Fruit fly (Drosophila melanogaster): Measurements from ENCODE around the gene CG3285.

Gene CG3285

dm6 chr2L:3375611-3376010 is 44.9 kb downstream of the CG3285 start, which contains the start of gene CG15412:
CG15412 (minus strand) TSS chr2L:3375711.
- no peak for TF ChIP-seq amos (GFP tag; IDR thresholded peaks at IDR 0.05; ENCODE audit: partially characterized antibody)
- no peak for TF ChIP-seq CG10147 (GFP tag; optimal IDR thresholded peaks at IDR 0.05)
- no peak for TF ChIP-seq hb (GFP tag; IDR thresholded peaks at IDR 0.05; ENCODE audit: partially characterized antibody)
- TF ChIP-seq HHEX (GFP tag; optimal IDR thresholded peaks at IDR 0.05): no peak
- no peak for TF ChIP-seq Hsf (GFP tag; optimal IDR thresholded peaks at IDR 0.05)
- TF ChIP-seq ci (GFP tag; IDR thresholded peaks at IDR 0.05): no peak
- no peak for TF ChIP-seq Nf-YC (tag; optimal IDR thresholded peaks at IDR 0.05)
- no peak for TF ChIP-seq CG10979 (tag; optimal IDR thresholded peaks at IDR 0.05)
- no peak for TF ChIP-seq CG9797 (GFP tag; optimal IDR thresholded peaks at IDR 0.05)
- TF ChIP-seq Dbx (GFP tag; IDR thresholded peaks at IDR 0.05): no peak
- TF ChIP-seq CG17359 (tag; optimal IDR thresholded peaks at IDR 0.05): no peak
- TF ChIP-seq Oaz (GFP tag; IDR thresholded peaks at IDR 0.05): no peak
- no peak for TF ChIP-seq Pdp1 (GFP tag; optimal IDR thresholded peaks at IDR 0.05)
- no peak for TF ChIP-seq CG30020 (tag; optimal IDR thresholded peaks at IDR 0.05)
- TF ChIP-seq CG15479 (GFP tag; optimal IDR thresholded peaks at IDR 0.05): no peak
- no peak for TF ChIP-seq fu2 (GFP tag; optimal IDR thresholded peaks at IDR 0.05)
- no peak for TF ChIP-seq trh (GFP tag; optimal IDR thresholded peaks at IDR 0.05)

- TF ChIP-seq pb (GFP tag; optimal IDR thresholded peaks at IDR 0.05) (peak; percentile 39), caup (GFP tag; optimal IDR thresholded peaks at IDR 0.05; ENCODE audit: severe bottlenecking) (peak; percentile 61), CG15269 (tag; optimal IDR thresholded peaks at IDR 0.05) (peak; percentile 75), CG17186 (GFP tag; optimal IDR thresholded peaks at IDR 0.05) (peak; percentile 89), CG8290 (GFP tag; optimal IDR thresholded peaks at IDR 0.05) (peak; percentile 71), CG8290 (tag; optimal IDR thresholded peaks at IDR 0.05) (peak in 1 of 2 experiments; percentile 80), Nf-YB (GFP tag; optimal IDR thresholded peaks at IDR 0.05) (peak; percentile 40), CG17361 (GFP tag; IDR thresholded peaks at IDR 0.05) (peak; percentile 87; the same call in 2 of the 3 replicates), D19B (GFP tag; optimal IDR thresholded peaks at IDR 0.05) (peak; percentile 58), Elba2 (GFP tag; optimal IDR thresholded peaks at IDR 0.05) (peak; percentile 60), E2f1 (GFP tag; IDR thresholded peaks at IDR 0.05) (peak; percentile 55), CG10321 (GFP tag; IDR thresholded peaks at IDR 0.05) (no peak), Atf3 (GFP tag; optimal IDR thresholded peaks at IDR 0.05) (peak; percentile 79), dmrt11E (tag; optimal IDR thresholded peaks at IDR 0.05) (peak; percentile 78), Ada2b (GFP tag; IDR thresholded peaks at IDR 0.05) (peak; percentile 80), fd96Cb (tag; optimal IDR thresholded peaks at IDR 0.05) (peak; percentile 78), pros (GFP tag; optimal IDR thresholded peaks at IDR 0.05) (no peak), CoRest (tag; optimal IDR thresholded peaks at IDR 0.05) (peak; percentile 87), inv (GFP tag; IDR thresholded peaks at IDR 0.05; ENCODE audit: partially characterized antibody) (peak; percentile 93), Hmr (GFP tag; optimal IDR thresholded peaks at IDR 0.05) (peak; percentile 77), CG4617 (GFP tag; optimal IDR thresholded peaks at IDR 0.05; ENCODE audit: borderline replicate concordance) (peak; percentile 95), CG12071 (GFP tag; optimal IDR thresholded peaks at IDR 0.05) (no peak), nom (GFP tag; optimal IDR thresholded peaks at IDR 0.05) (no peak), CG42726 (GFP tag; IDR thresholded peaks at IDR 0.05; ENCODE audit: partially characterized antibody) (peak; percentile 76), trh (GFP tag; optimal IDR thresholded peaks at IDR 0.05) (peak; percentile 40), tll (GFP tag; optimal IDR thresholded peaks at IDR 0.05) (peak in 1 of 2 experiments; percentile 81), E2f2 (GFP tag; IDR thresholded peaks at IDR 0.05) (peak; percentile 67), CG34422 (GFP tag; IDR thresholded peaks at IDR 0.05) (peak; percentile 90), pnt (GFP tag; optimal IDR thresholded peaks at IDR 0.05) (peak; percentile 93), CG10209 (GFP tag; optimal IDR thresholded peaks at IDR 0.05) (peak; percentile 69), gcm2 (GFP tag; optimal IDR thresholded peaks at IDR 0.05) (peak; percentile 15), CG3281 (GFP tag; optimal IDR thresholded peaks at IDR 0.05) (no peak), sens-2 (GFP tag; IDR thresholded peaks at IDR 0.05) (no peak)
These were observed 46.0 kb downstream of the CG3285 start, which contains the start of the genes CG9662 and Ptpa for dm6 chr2L:3376684-3377086. CG9662 (minus strand) TSS chr2L:3376737. Ptpa (plus strand) TSS chr2L:3377002.

All from whole organism, embryonic.